Worm (Caenorhabditis elegans) whole organism, midembryonic: ENCODE data around the gene Y53F4B.27.

Experiments used
- T22C8.4 ChIP-seq: fragments of 200-800 bp; sonication (Bioruptor generic); IDR thresholded peaks from 2 replicates; pipeline ENCODE4 v1.3.6; 2022; ENCODE audit warnings: missing genetic modification characterization, missing compliant biosample characterization
- cog-1 ChIP-seq: sonication (generic microtip); optimal IDR thresholded peaks from 2 replicates; lab custom pipeline; 2016; ENCODE audit warnings: missing genetic modification characterization, missing compliant biosample characterization
- flt-1 ChIP-seq: fragments of 200-800 bp; sonication (Bioruptor generic); IDR thresholded peaks from 2 replicates; pipeline ENCODE4 v1.3.6; 2022; ENCODE audit warnings: missing genetic modification characterization, missing compliant biosample characterization
- klf-2 ChIP-seq: fragments of 200-800 bp; sonication (Bioruptor generic); conservative IDR thresholded peaks from 2 replicates; pipeline ENCODE4 v1.3.6; 2022; ENCODE audit warnings: missing genetic modification reagents, missing genetic modification characterization, missing compliant biosample characterization
- med-1 ChIP-seq: sonication (generic microtip); optimal IDR thresholded peaks from 2 replicates; lab custom pipeline; 2017; ENCODE audit warnings: missing genetic modification characterization, mild to moderate bottlenecking, missing compliant biosample characterization, antibody characterized with exemption, missing genetic modification reagents; ENCODE audit not compliant: insufficient read depth
- ref-1 ChIP-seq: fragments of 200-800 bp; sonication (Bioruptor generic); conservative IDR thresholded peaks from 2 replicates; pipeline ENCODE4 v1.3.6; 2022; ENCODE audit warnings: missing genetic modification reagents, missing genetic modification characterization, missing compliant biosample characterization
- tab-1 ChIP-seq: fragments of 200-800 bp; sonication (Bioruptor generic); IDR thresholded peaks from 2 replicates; pipeline ENCODE4 v1.3.6; 2022; ENCODE audit warnings: missing genetic modification characterization, missing compliant biosample characterization
- ztf-23 ChIP-seq: fragments of 200-800 bp; sonication (Bioruptor generic); IDR thresholded peaks from 2 replicates; pipeline ENCODE4 v1.3.6; 2022; ENCODE audit warnings: missing genetic modification reagents, missing genetic modification characterization, missing compliant biosample characterization
- ztf-29 ChIP-seq: fragments of 200-800 bp; sonication (Bioruptor generic); IDR thresholded peaks from 2 replicates; pipeline ENCODE4 v1.3.6; 2022; ENCODE audit warnings: missing genetic modification reagents, missing genetic modification characterization, missing compliant biosample characterization

- no peak for TF ChIP-seq T22C8.4 (GFP tag; lab: Robert Waterston, UW)
- no peak for TF ChIP-seq ztf-29 (GFP tag; lab: Robert Waterston, UW)
- no peak for TF ChIP-seq flt-1 (GFP tag; lab: Robert Waterston, UW)
- no peak for TF ChIP-seq cog-1 (tag; lab: Kevin White, UChicago)
- TF ChIP-seq ztf-23 (GFP tag; lab: Robert Waterston, UW) = no peak
- no peak for TF ChIP-seq klf-2
- no peak for TF ChIP-seq tab-1 (GFP tag; lab: Robert Waterston, UW)
- TF ChIP-seq med-1 = no peak
- TF ChIP-seq ref-1 (GFP tag; lab: Robert Waterston, UW) = no peak
Observed at ce11 chrII:15143729-15144128, 2.0 kb upstream of the Y53F4B.27 start.
